Fruit fly (Drosophila melanogaster) whole organism, wandering third instar larva: Measurements from ENCODE around the gene ssp2.
A peak's percentile ranks its signal among the peaks of the same experiment; 100 is the strongest.

Experiments
- Abd-B ChIP-seq: fragments of >200 bp; optimal IDR thresholded peaks from 2 replicates; lab custom pipeline; 2017; ENCODE audit warnings: missing biosample characterization, missing genetic modification characterization
- GATAd ChIP-seq: sonication (Bioruptor generic); optimal IDR thresholded peaks from 2 replicates; lab custom pipeline; 2016; ENCODE audit warnings: missing biosample characterization, missing genetic modification characterization
- Hr78 ChIP-seq: fragments of >200 bp; optimal IDR thresholded peaks from 2 replicates; lab custom pipeline; 2017; ENCODE audit warnings: missing biosample characterization, missing genetic modification characterization
- Myc ChIP-seq: fragments of >200 bp; optimal IDR thresholded peaks from 2 replicates; lab custom pipeline; 2017
- dmrt93B ChIP-seq: fragments of 200-800 bp; sonication (Bioruptor generic); optimal IDR thresholded peaks from 2 replicates; lab custom pipeline; 2018; ENCODE audit warnings: missing biosample characterization, mild to moderate bottlenecking, missing genetic modification characterization
- foxo ChIP-seq, 2 experiments: fragments of 200-800 bp; sonication (Bioruptor generic); optimal IDR thresholded peaks; 2 replicates in 1 of 2; 3 replicates in 1 of 2; lab custom pipeline; 2016 to 2017; ENCODE audit warnings: missing biosample characterization in 2 of 2, missing genetic modification characterization in 2 of 2
- pan ChIP-seq: fragments of >200 bp; optimal IDR thresholded peaks from 2 replicates; lab custom pipeline; 2017
- psq ChIP-seq: fragments of 200-800 bp; sonication (Bioruptor generic); optimal IDR thresholded peaks from 3 replicates; lab custom pipeline; 2017; ENCODE audit warnings: missing biosample characterization, mild to moderate bottlenecking, missing genetic modification characterization, moderate library complexity
- rgr ChIP-seq: fragments of 200-800 bp; sonication (Bioruptor generic); optimal IDR thresholded peaks from 3 replicates; lab custom pipeline; 2016; ENCODE audit warnings: missing biosample characterization, mild to moderate bottlenecking, missing genetic modification characterization
- sage ChIP-seq: fragments of 200-800 bp; sonication (Bioruptor generic); optimal IDR thresholded peaks from 2 replicates; lab custom pipeline; 2016; ENCODE audit warnings: missing biosample characterization, mild to moderate bottlenecking, missing genetic modification characterization

Gene ssp2

DNA sequence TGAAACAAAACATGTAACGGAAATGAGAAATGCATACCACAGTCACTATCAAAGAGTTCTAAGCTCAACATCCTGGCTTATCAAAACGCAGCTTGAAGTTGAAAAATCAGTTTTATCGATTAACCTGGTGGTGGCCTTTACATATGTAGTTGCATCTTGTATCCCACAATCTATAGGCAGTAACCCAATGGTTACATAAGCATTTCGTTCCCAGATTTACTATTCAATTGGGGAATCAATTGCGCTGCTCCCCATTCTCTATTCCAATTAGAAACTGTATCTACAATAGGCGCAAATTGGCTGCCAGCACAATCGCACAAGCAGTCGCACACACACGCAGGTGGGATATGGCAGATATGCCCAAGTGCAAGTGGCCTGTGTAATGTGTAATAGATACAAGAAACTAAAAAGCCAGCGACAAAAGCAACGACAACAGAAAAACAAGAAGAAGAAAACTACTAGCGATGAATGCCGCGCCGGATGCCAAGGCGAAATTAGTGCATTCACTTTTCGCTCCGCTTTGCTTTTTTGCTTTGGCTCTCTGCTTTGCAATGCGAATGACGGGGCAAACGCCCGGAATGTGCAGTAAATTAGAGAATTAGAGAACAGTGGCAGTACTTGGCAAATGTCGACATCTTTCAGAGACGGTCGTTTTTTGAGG is 40.8 kb downstream of the ssp2 start:
- no peak for TF ChIP-seq pan (lab: Kevin White, UChicago)
- no peak for TF ChIP-seq Myc
- no peak for TF ChIP-seq rgr (GFP tag; lab: Kevin White, UChicago)
- no peak for TF ChIP-seq Abd-B (GFP tag; lab: Kevin White, UChicago)
- no peak for TF ChIP-seq dmrt93B (GFP tag; lab: Kevin White, UChicago)
- TF ChIP-seq foxo (GFP tag; optimal IDR thresholded peaks at IDR 0.05; lab: Kevin White, UChicago) = no peak
- TF ChIP-seq sage (GFP tag; lab: Kevin White, UChicago) = no peak
- no peak for TF ChIP-seq Hr78 (GFP tag; lab: Kevin White, UChicago)
- TF ChIP-seq GATAd = no peak

DNA sequence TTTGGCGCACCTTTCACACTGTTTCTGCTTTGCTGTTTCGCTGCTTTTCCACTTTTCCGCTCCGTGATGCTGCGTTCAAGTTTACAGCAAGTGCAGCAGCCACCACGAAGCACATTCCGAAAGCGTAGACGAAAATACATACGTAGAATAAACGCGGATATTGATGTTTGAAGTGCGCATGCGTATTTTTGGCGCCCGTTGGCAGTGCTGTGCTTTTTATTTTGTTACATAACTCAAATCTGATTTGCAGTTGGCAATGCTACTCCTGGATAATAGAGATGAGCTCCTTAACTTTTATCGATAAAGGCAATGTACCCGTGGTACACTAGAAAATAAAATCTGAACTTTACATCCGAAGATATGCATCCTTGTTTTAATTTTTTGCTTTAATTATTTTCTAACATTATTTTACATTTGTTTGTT is 41.7 kb downstream of the ssp2 start:
- no peak for TF ChIP-seq Myc
- TF ChIP-seq psq (GFP tag; lab: Kevin White, UChicago) = peak; percentile 85
